Fruit fly (Drosophila melanogaster): ENCODE data around the gene CG14736.

CG14736 gene

DNA sequence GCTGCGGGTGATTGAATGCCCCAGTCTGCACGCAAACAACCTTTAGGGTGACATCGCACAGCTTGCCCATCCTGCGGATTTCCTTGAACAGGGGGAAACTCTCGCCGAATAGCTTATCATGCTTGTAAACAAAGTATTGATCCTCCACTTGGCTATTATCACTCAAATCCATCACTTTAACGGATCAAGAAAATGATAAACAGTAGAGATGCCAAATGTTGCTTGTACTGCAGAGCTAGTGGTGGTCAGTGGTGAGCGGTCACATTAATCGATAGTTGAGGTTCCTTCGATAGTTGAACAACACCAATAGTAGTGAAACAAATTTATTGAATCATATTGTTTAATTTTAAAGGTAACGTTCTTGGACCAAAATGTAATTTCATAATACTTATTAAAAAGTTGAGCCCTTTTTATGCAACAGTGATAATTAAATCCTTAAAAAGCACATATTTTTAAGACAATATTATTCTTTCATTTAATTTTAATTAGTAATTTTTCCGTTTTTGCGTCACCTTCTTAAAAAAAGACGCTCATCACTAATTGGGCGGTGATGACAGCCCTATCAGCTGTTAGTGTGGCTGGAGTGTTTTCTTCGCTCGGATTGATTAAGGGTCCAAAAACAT, 30.0 kb upstream of the CG14736 start, which contains the start of the genes KLHL18 and GCC185 (continued):
- TF ChIP-seq CG12219 (GFP tag; optimal IDR thresholded peaks at IDR 0.05): no peak
- peak; percentile 76; the same call in 1 of the 2 replicates for TF ChIP-seq ranshi (GFP tag; IDR thresholded peaks at IDR 0.05)
- TF ChIP-seq cas (GFP tag; IDR thresholded peaks at IDR 0.05): no peak
- peak; percentile 30 for TF ChIP-seq CG13123 (GFP tag; optimal IDR thresholded peaks at IDR 0.05)
- TF ChIP-seq CG6272 (GFP tag; IDR thresholded peaks at IDR 0.05): peak; percentile 84
- peak; percentile 16 for TF ChIP-seq gcm (GFP tag; optimal IDR thresholded peaks at IDR 0.05)
- TF ChIP-seq CG4328 (GFP tag; optimal IDR thresholded peaks at IDR 0.05): peak; percentile 13
- no peak for TF ChIP-seq fru (optimal IDR thresholded peaks at IDR 0.05)
- TF ChIP-seq CG3995 (GFP tag; optimal IDR thresholded peaks at IDR 0.05): peak; percentile 74
- no peak for TF ChIP-seq org-1 (GFP tag; optimal IDR thresholded peaks at IDR 0.05)
- peak; percentile 47 for TF ChIP-seq shn (GFP tag; optimal IDR thresholded peaks at IDR 0.05)
- peak; percentile 31 for TF ChIP-seq gfzf (GFP tag; optimal IDR thresholded peaks at IDR 0.05)
- TF ChIP-seq usp (GFP tag; optimal IDR thresholded peaks at IDR 0.05): no peak
- peak; percentile 35; the same call in 1 of the 2 replicates for TF ChIP-seq Adf1 (GFP tag; IDR thresholded peaks at IDR 0.05)
- no peak for TF ChIP-seq Lpt (GFP tag; optimal IDR thresholded peaks at IDR 0.05)
- no peak for TF ChIP-seq onecut (GFP tag; IDR thresholded peaks at IDR 0.05)
- TF ChIP-seq ham (GFP tag; IDR thresholded peaks at IDR 0.05): no peak
- no peak for TF ChIP-seq CG12071 (GFP tag; optimal IDR thresholded peaks at IDR 0.05)
- TF ChIP-seq Nf-YB (GFP tag; optimal IDR thresholded peaks at IDR 0.05): peak; percentile 44
- TF ChIP-seq Gug (GFP tag; IDR thresholded peaks at IDR 0.05): peak; percentile 58; the same call in 3 of the 4 replicates
- peak; percentile 45; the same call in 1 of the 2 replicates for TF ChIP-seq Taf1 (GFP tag; IDR thresholded peaks at IDR 0.05)
- TF ChIP-seq Oaz (GFP tag; IDR thresholded peaks at IDR 0.05): peak; percentile 38; the same call in 1 of the 2 replicates
- TF ChIP-seq stc (GFP tag; IDR thresholded peaks at IDR 0.05): no peak
- peak; percentile 81 for TF ChIP-seq dmrt11E (tag; optimal IDR thresholded peaks at IDR 0.05)
- TF ChIP-seq CG11560 (tag; IDR thresholded peaks at IDR 0.05): peak; percentile 49; the same call in 1 of the 3 replicates
- TF ChIP-seq dati (GFP tag; IDR thresholded peaks at IDR 0.05): no peak
- no peak for TF ChIP-seq CG10209 (GFP tag; optimal IDR thresholded peaks at IDR 0.05)
- TF ChIP-seq ems (GFP tag; optimal IDR thresholded peaks at IDR 0.05): peak; percentile 52
- no peak for TF ChIP-seq Dp (GFP tag; optimal IDR thresholded peaks at IDR 0.05)
- TF ChIP-seq Meics (GFP tag; optimal IDR thresholded peaks at IDR 0.05): peak; percentile 69
- TF ChIP-seq bowl (GFP tag; IDR thresholded peaks at IDR 0.05): no peak
- peak; percentile 90 for TF ChIP-seq Dll (GFP tag; IDR thresholded peaks at IDR 0.05; ENCODE audit: partially characterized antibody)
- TF ChIP-seq nau (GFP tag; optimal IDR thresholded peaks at IDR 0.05): no peak
- peak; percentile 85 for TF ChIP-seq mam (GFP tag; optimal IDR thresholded peaks at IDR 0.05)
- peak; percentile 82 for TF ChIP-seq Chrac-16 (GFP tag; optimal IDR thresholded peaks at IDR 0.05)
- no peak for TF ChIP-seq CG30431 (GFP tag; optimal IDR thresholded peaks at IDR 0.05)
- TF ChIP-seq bbx (GFP tag; IDR thresholded peaks at IDR 0.05; ENCODE audit: partially characterized antibody): peak; percentile 62
- peak; percentile 14 for TF ChIP-seq CG12236 (GFP tag; optimal IDR thresholded peaks at IDR 0.05)
- TF ChIP-seq Awh (GFP tag; IDR thresholded peaks at IDR 0.05): peak; percentile 29; the same call in 1 of the 2 replicates
- peak; percentile 55 for TF ChIP-seq HHEX (GFP tag; optimal IDR thresholded peaks at IDR 0.05)
- TF ChIP-seq pum (GFP tag; optimal IDR thresholded peaks at IDR 0.05): peak; percentile 70
- peak; percentile 63 for TF ChIP-seq vfl (GFP tag; optimal IDR thresholded peaks at IDR 0.05)
- peak; percentile 78 for TF ChIP-seq hb (GFP tag; IDR thresholded peaks at IDR 0.05; ENCODE audit: partially characterized antibody)
- no peak for TF ChIP-seq Stat92E (GFP tag; optimal IDR thresholded peaks at IDR 0.05)
- TF ChIP-seq mld (GFP tag; IDR thresholded peaks at IDR 0.05; ENCODE audit: partially characterized antibody): peak; percentile 19; the same call in 1 of the 3 replicates
- TF ChIP-seq CG3281 (GFP tag; optimal IDR thresholded peaks at IDR 0.05): peak; percentile 47
- TF ChIP-seq her (GFP tag; optimal IDR thresholded peaks at IDR 0.05): no peak
- TF ChIP-seq B-H2 (GFP tag; optimal IDR thresholded peaks at IDR 0.05): peak; percentile 74
- peak; percentile 56 for TF ChIP-seq stwl (tag; optimal IDR thresholded peaks at IDR 0.05)
- TF ChIP-seq unc-4 (GFP tag; IDR thresholded peaks at IDR 0.05; ENCODE audit: partially characterized antibody): peak; percentile 72
